Worm (Caenorhabditis elegans) whole organism, L3 larva: ENCODE measurements around the gene col-146.

Experiments used
- ama-1 ChIP-seq: fragments of 150-350 bp; optimal IDR thresholded peaks from 2 replicates; lab custom pipeline; 2018
- nhr-76 ChIP-seq: fragments of 150-350 bp; sonication (generic microtip); optimal IDR thresholded peaks from 5 replicates; lab custom pipeline; 2014; ENCODE audit warnings: missing biosample characterization, missing genetic modification characterization
- zag-1 ChIP-seq: fragments of 150-350 bp; optimal IDR thresholded peaks from 2 replicates; lab custom pipeline; 2014; ENCODE audit warnings: missing biosample characterization, missing genetic modification characterization

ce11 chrV:9621437-9621836, 8.3 kb upstream of the col-146 start:
- TF ChIP-seq ama-1 (lab: Kevin White, UChicago) (no peak), zag-1 (tag; lab: Kevin White, UChicago) (no peak), nhr-76 (no peak)
